Fruit fly (Drosophila melanogaster) whole organism, embryonic: ENCODE data around the gene Mct1.

Source experiments
- Abd-B ChIP-seq: fragments of 200-800 bp; sonication (Bioruptor generic); optimal IDR thresholded peaks from 2 replicates; lab custom pipeline; 2018; ENCODE audit warnings: missing biosample characterization, mild to moderate bottlenecking, missing genetic modification characterization, moderate library complexity
- Adf1 ChIP-seq: fragments of 200-800 bp; sonication (Bioruptor generic); IDR thresholded peaks from 2 replicates; pipeline ENCODE4 v1.3.6; 2022; ENCODE audit warnings: missing biosample characterization, missing genetic modification characterization
- Aef1 ChIP-seq: fragments of 200-800 bp; sonication (Bioruptor generic); IDR thresholded peaks from 3 replicates; pipeline ENCODE4 v1.3.6; 2022; ENCODE audit warnings: missing biosample characterization, missing genetic modification characterization
- Antp ChIP-seq: fragments of 200-800 bp; sonication (Bioruptor generic); optimal IDR thresholded peaks from 3 replicates; lab custom pipeline; 2016; ENCODE audit warnings: missing biosample characterization, missing genetic modification characterization
- CG11398 ChIP-seq: fragments of 200-800 bp; sonication (Bioruptor generic); optimal IDR thresholded peaks from 2 replicates; lab custom pipeline; 2016; ENCODE audit warnings: missing biosample characterization, missing genetic modification characterization
- CG11504 ChIP-seq: fragments of 200-800 bp; sonication (Bioruptor generic); optimal IDR thresholded peaks from 3 replicates; lab custom pipeline; 2019; ENCODE audit warnings: missing biosample characterization, mild to moderate bottlenecking, missing genetic modification characterization, moderate library complexity
- CG12391 ChIP-seq: fragments of 200-800 bp; sonication (Bioruptor generic); optimal IDR thresholded peaks from 3 replicates; lab custom pipeline; 2018; ENCODE audit warnings: missing biosample characterization, mild to moderate bottlenecking, missing genetic modification characterization, moderate library complexity
- CG12744 ChIP-seq: fragments of 200-800 bp; sonication (Bioruptor generic); optimal IDR thresholded peaks from 2 replicates; lab custom pipeline; 2016; ENCODE audit warnings: missing biosample characterization, missing genetic modification characterization
- CG13775 ChIP-seq: fragments of 200-800 bp; sonication (Bioruptor generic); optimal IDR thresholded peaks from 3 replicates; lab custom pipeline; 2017; ENCODE audit warnings: missing biosample characterization, mild to moderate bottlenecking, missing genetic modification characterization
- CG15073 ChIP-seq: fragments of 200-800 bp; sonication (Bioruptor generic); optimal IDR thresholded peaks from 2 replicates; lab custom pipeline; 2016; ENCODE audit warnings: missing biosample characterization, missing genetic modification characterization
- CG17361 ChIP-seq: fragments of 200-800 bp; sonication (Bioruptor generic); IDR thresholded peaks from 3 replicates; pipeline ENCODE4 v1.3.6; 2022; ENCODE audit warnings: missing biosample characterization, missing genetic modification characterization
- CG17385 ChIP-seq: fragments of 200-800 bp; sonication (Bioruptor generic); optimal IDR thresholded peaks from 3 replicates; lab custom pipeline; 2018; ENCODE audit warnings: missing biosample characterization, mild to moderate bottlenecking, missing genetic modification characterization
- CG18599 ChIP-seq: fragments of 200-800 bp; sonication (Bioruptor generic); optimal IDR thresholded peaks from 3 replicates; lab custom pipeline; 2017; ENCODE audit warnings: missing biosample characterization, missing genetic modification characterization, mild to moderate bottlenecking, moderate library complexity, missing genetic modification reagents
- CG2129 ChIP-seq: fragments of 200-800 bp; sonication (Bioruptor generic); IDR thresholded peaks from 2 replicates; pipeline ENCODE4 v1.3.6; 2022; ENCODE audit warnings: missing biosample characterization, missing genetic modification characterization; ENCODE audit not compliant: partially characterized antibody
- CG2712 ChIP-seq: fragments of 200-800 bp; optimal IDR thresholded peaks from 3 replicates; lab custom pipeline; 2019; ENCODE audit warnings: missing biosample characterization, mild to moderate bottlenecking, missing genetic modification characterization, moderate library complexity
- CG30431 ChIP-seq: fragments of 200-800 bp; sonication (Bioruptor generic); optimal IDR thresholded peaks from 2 replicates; lab custom pipeline; 2017; ENCODE audit warnings: missing biosample characterization, missing genetic modification characterization
- CG33213 ChIP-seq: fragments of 200-800 bp; sonication (Bioruptor generic); optimal IDR thresholded peaks from 3 replicates; lab custom pipeline; 2016; ENCODE audit warnings: missing biosample characterization, missing genetic modification characterization
- CG3847 ChIP-seq: fragments of 200-800 bp; sonication (Bioruptor generic); IDR thresholded peaks from 2 replicates; pipeline ENCODE4 v1.3.6; 2022; ENCODE audit warnings: missing biosample characterization, missing genetic modification characterization
- CG4282 ChIP-seq: fragments of 200-800 bp; sonication (Bioruptor generic); optimal IDR thresholded peaks from 2 replicates; lab custom pipeline; 2016; ENCODE audit warnings: missing biosample characterization, missing genetic modification characterization
- CG4707 ChIP-seq: fragments of 200-800 bp; sonication (Bioruptor generic); optimal IDR thresholded peaks from 2 replicates; lab custom pipeline; 2018; ENCODE audit warnings: missing biosample characterization, mild to moderate bottlenecking, missing genetic modification characterization, moderate library complexity
- CG6272 ChIP-seq: fragments of 200-800 bp; sonication (Bioruptor generic); IDR thresholded peaks from 2 replicates; pipeline ENCODE4 v1.3.6; 2022; ENCODE audit warnings: missing biosample characterization, missing genetic modification characterization
- CG6689 ChIP-seq: fragments of 200-800 bp; sonication (Bioruptor generic); IDR thresholded peaks from 2 replicates; pipeline ENCODE4 v1.3.6; 2022; ENCODE audit warnings: missing biosample characterization, missing genetic modification characterization
- Doc3 ChIP-seq: fragments of 200-800 bp; sonication (Bioruptor generic); IDR thresholded peaks from 3 replicates; pipeline ENCODE4 v1.3.6; 2022; ENCODE audit warnings: missing biosample characterization, missing genetic modification characterization; ENCODE audit not compliant: partially characterized antibody
- Drgx ChIP-seq: fragments of 200-800 bp; sonication (Bioruptor generic); IDR thresholded peaks from 2 replicates; pipeline ENCODE4 v1.3.6; 2022; ENCODE audit warnings: missing biosample characterization, missing genetic modification characterization
- GATAe ChIP-seq: fragments of 200-800 bp; sonication (Bioruptor generic); conservative IDR thresholded peaks from 2 replicates; pipeline ENCODE4 v1.3.6; 2022; ENCODE audit warnings: missing biosample characterization, missing genetic modification characterization
- H2.0 ChIP-seq: fragments of 200-800 bp; sonication (Bioruptor generic); IDR thresholded peaks from 2 replicates; pipeline ENCODE4 v1.3.6; 2022; ENCODE audit warnings: missing biosample characterization, missing genetic modification characterization
- HHEX ChIP-seq: fragments of 200-800 bp; sonication (Bioruptor generic); optimal IDR thresholded peaks from 3 replicates; lab custom pipeline; 2017; ENCODE audit warnings: missing biosample characterization, mild to moderate bottlenecking, missing genetic modification characterization, missing genetic modification reagents
- Hr39 ChIP-seq: fragments of >200 bp; optimal IDR thresholded peaks from 2 replicates; lab custom pipeline; 2017
- Mes4 ChIP-seq: fragments of 200-800 bp; sonication (Bioruptor generic); optimal IDR thresholded peaks from 2 replicates; lab custom pipeline; 2016; ENCODE audit warnings: missing biosample characterization, missing genetic modification characterization
- Oaz ChIP-seq: fragments of 200-800 bp; sonication (Bioruptor generic); IDR thresholded peaks from 2 replicates; pipeline ENCODE4 v1.3.6; 2022; ENCODE audit warnings: missing biosample characterization, missing genetic modification characterization
- Optix ChIP-seq: fragments of 200-800 bp; sonication (Bioruptor generic); IDR thresholded peaks from 3 replicates; pipeline ENCODE4 v1.3.6; 2022; ENCODE audit warnings: missing biosample characterization, missing genetic modification characterization
- Scr ChIP-seq: fragments of 200-800 bp; sonication (Bioruptor generic); IDR thresholded peaks from 2 replicates; pipeline ENCODE4 v1.3.6; 2022; ENCODE audit warnings: missing biosample characterization, missing genetic modification characterization; ENCODE audit not compliant: partially characterized antibody
- Xbp1 ChIP-seq: fragments of 200-800 bp; sonication (Bioruptor generic); optimal IDR thresholded peaks from 3 replicates; lab custom pipeline; 2016; ENCODE audit warnings: missing biosample characterization, mild to moderate bottlenecking, missing genetic modification characterization
- ac ChIP-seq: fragments of 200-800 bp; sonication (Bioruptor generic); optimal IDR thresholded peaks from 3 replicates; lab custom pipeline; 2017; ENCODE audit warnings: missing biosample characterization, mild to moderate bottlenecking, missing genetic modification characterization
- bcd ChIP-seq: fragments of 200-800 bp; sonication (Bioruptor generic); optimal IDR thresholded peaks from 2 replicates; lab custom pipeline; 2017; ENCODE audit warnings: missing biosample characterization, mild to moderate bottlenecking, missing genetic modification characterization
- crc ChIP-seq: fragments of 200-800 bp; sonication (Bioruptor generic); optimal IDR thresholded peaks from 2 replicates; lab custom pipeline; 2016; ENCODE audit warnings: missing biosample characterization, missing genetic modification characterization
- crol ChIP-seq: fragments of 200-800 bp; sonication (Bioruptor generic); IDR thresholded peaks from 2 replicates; pipeline ENCODE4 v1.3.6; 2022; ENCODE audit warnings: missing biosample characterization, missing genetic modification characterization
- esg ChIP-seq: fragments of 200-800 bp; sonication (Bioruptor generic); conservative IDR thresholded peaks from 2 replicates; pipeline ENCODE4 v1.3.6; 2022; ENCODE audit warnings: missing biosample characterization, missing genetic modification characterization
- gro ChIP-seq: fragments of 200-800 bp; sonication (Bioruptor generic); optimal IDR thresholded peaks from 2 replicates; lab custom pipeline; 2016; ENCODE audit warnings: missing biosample characterization, missing genetic modification characterization
- her ChIP-seq: fragments of 200-800 bp; sonication (Bioruptor generic); optimal IDR thresholded peaks from 2 replicates; lab custom pipeline; 2016; ENCODE audit warnings: missing biosample characterization, missing genetic modification characterization
- lbe ChIP-seq: fragments of 200-800 bp; sonication (Bioruptor generic); optimal IDR thresholded peaks from 2 replicates; lab custom pipeline; 2016; ENCODE audit warnings: missing biosample characterization, mild to moderate bottlenecking, missing genetic modification characterization
- odd ChIP-seq: fragments of 200-800 bp; sonication (Bioruptor generic); optimal IDR thresholded peaks from 2 replicates; lab custom pipeline; 2017; ENCODE audit warnings: missing biosample characterization, mild to moderate bottlenecking, missing genetic modification characterization
- onecut ChIP-seq: fragments of 200-800 bp; sonication (Bioruptor generic); IDR thresholded peaks from 2 replicates; pipeline ENCODE4 v1.3.6; 2022; ENCODE audit warnings: missing biosample characterization, missing genetic modification characterization
- pzg ChIP-seq: fragments of 200-800 bp; sonication (Bioruptor generic); optimal IDR thresholded peaks from 3 replicates; lab custom pipeline; 2018; ENCODE audit warnings: missing biosample characterization, mild to moderate bottlenecking, missing genetic modification characterization, moderate library complexity
- ranshi ChIP-seq: fragments of 200-800 bp; sonication (Bioruptor generic); IDR thresholded peaks from 2 replicates; pipeline ENCODE4 v1.3.6; 2022; ENCODE audit warnings: missing biosample characterization, missing genetic modification characterization
- repo ChIP-seq: fragments of 200-800 bp; sonication (Bioruptor generic); optimal IDR thresholded peaks from 2 replicates; lab custom pipeline; 2016; ENCODE audit warnings: missing biosample characterization, missing genetic modification characterization
- row ChIP-seq: fragments of 200-800 bp; sonication (Bioruptor generic); IDR thresholded peaks from 3 replicates; pipeline ENCODE4 v1.3.6; 2022; ENCODE audit warnings: missing biosample characterization, missing genetic modification characterization
- sd ChIP-seq: fragments of 200-800 bp; sonication (Bioruptor generic); optimal IDR thresholded peaks from 3 replicates; lab custom pipeline; 2018; ENCODE audit warnings: missing biosample characterization, mild to moderate bottlenecking, missing genetic modification characterization, moderate library complexity
- sug ChIP-seq: fragments of 200-800 bp; optimal IDR thresholded peaks from 2 replicates; lab custom pipeline; 2019; ENCODE audit warnings: missing biosample characterization, mild to moderate bottlenecking, missing genetic modification characterization, moderate library complexity
- unc-4 ChIP-seq: fragments of 200-800 bp; sonication (Bioruptor generic); IDR thresholded peaks from 2 replicates; pipeline ENCODE4 v1.3.6; 2022; ENCODE audit warnings: missing biosample characterization, missing genetic modification characterization; ENCODE audit not compliant: partially characterized antibody
- wek ChIP-seq: fragments of 200-800 bp; sonication (Bioruptor generic); optimal IDR thresholded peaks from 3 replicates; lab custom pipeline; 2018; ENCODE audit warnings: missing biosample characterization, mild to moderate bottlenecking, missing genetic modification characterization, moderate library complexity

The Mct1 gene

DNA sequence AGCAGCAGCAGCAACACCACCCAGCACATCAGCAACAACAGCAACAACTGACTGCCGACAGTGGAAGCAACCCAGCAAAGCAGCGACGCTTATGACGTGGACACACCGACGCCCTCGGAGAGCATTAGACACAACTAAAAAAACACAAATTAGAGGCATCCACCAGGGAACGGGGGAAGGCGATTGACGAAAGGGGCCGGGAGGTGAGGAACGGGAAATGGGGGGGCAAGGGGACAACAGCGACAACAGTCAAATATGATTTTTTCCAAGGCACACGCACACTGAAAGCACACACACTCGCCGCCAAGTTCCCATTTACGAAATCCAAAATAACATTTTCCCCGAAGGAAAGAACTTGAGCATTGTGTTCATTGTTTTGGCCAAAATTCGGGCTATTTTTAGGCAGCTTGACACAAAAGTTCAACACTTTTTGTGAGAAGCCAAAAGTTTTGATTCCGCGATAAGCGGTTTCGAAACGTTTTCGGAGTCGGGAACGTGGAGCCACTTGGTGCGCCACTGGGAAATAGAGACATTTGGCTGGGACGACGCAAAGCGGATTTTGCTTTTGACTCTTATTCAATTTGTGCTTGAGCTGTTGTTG, 19.8 kb downstream of the Mct1 start (continued):
- TF ChIP-seq Hr39 (lab: Kevin White, UChicago) (no peak), CG17385 (GFP tag; lab: Kevin White, UChicago) (no peak), bcd (peak; percentile 13), CG4707 (GFP tag; lab: Kevin White, UChicago) (no peak), CG11398 (GFP tag; lab: Kevin White, UChicago) (no peak), ac (GFP tag; lab: Kevin White, UChicago) (no peak), Abd-B (GFP tag; lab: Kevin White, UChicago) (no peak), CG13775 (no peak), Scr (GFP tag; lab: Robert Waterston, UW) (no peak), Oaz (no peak), pzg (GFP tag; lab: Kevin White, UChicago) (no peak), ranshi (GFP tag; lab: Robert Waterston, UW) (no peak), CG4282 (no peak), CG18599 (GFP tag; lab: Kevin White, UChicago) (peak; percentile 22), repo (GFP tag; lab: Kevin White, UChicago) (no peak), gro (GFP tag; lab: Kevin White, UChicago) (no peak), CG3847 (GFP tag; lab: Robert Waterston, UW) (0 out of 2 replicates have a peak, but pooled peaks have one; percentile 30), sd (tag; lab: Kevin White, UChicago) (no peak), unc-4 (GFP tag; lab: Robert Waterston, UW) (no peak), CG2129 (GFP tag; lab: Robert Waterston, UW) (no peak), H2.0 (no peak), Adf1 (GFP tag; lab: Robert Waterston, UW) (no peak; the same call in 1 of the 2 replicates), Antp (no peak), CG15073 (GFP tag; lab: Kevin White, UChicago) (no peak), CG11504 (peak; percentile 38), CG12744 (GFP tag; lab: Kevin White, UChicago) (no peak), CG2712 (no peak), Doc3 (GFP tag; lab: Robert Waterston, UW) (no peak), Drgx (GFP tag; lab: Robert Waterston, UW) (peak; percentile 58; the same call in 1 of the 2 replicates), CG17361 (GFP tag; lab: Robert Waterston, UW) (0 out of 3 replicates have a peak, but pooled peaks have one; percentile 20), CG6689 (GFP tag; lab: Robert Waterston, UW) (no peak), Optix (GFP tag; lab: Robert Waterston, UW) (no peak), esg (GFP tag; lab: Robert Waterston, UW) (no peak; the same call in 1 of the 2 replicates), sug (tag; lab: Kevin White, UChicago) (no peak), Mes4 (GFP tag; lab: Kevin White, UChicago) (no peak), crol (GFP tag; lab: Robert Waterston, UW) (peak; percentile 91), row (GFP tag; lab: Robert Waterston, UW) (peak; percentile 62), crc (GFP tag; lab: Kevin White, UChicago) (no peak), onecut (GFP tag; lab: Robert Waterston, UW) (no peak), GATAe (GFP tag; lab: Robert Waterston, UW) (no peak), her (GFP tag; lab: Kevin White, UChicago) (no peak), wek (GFP tag; lab: Kevin White, UChicago) (no peak), Xbp1 (GFP tag; lab: Kevin White, UChicago) (no peak), CG12391 (tag; lab: Kevin White, UChicago) (no peak), CG30431 (no peak), Aef1 (GFP tag; lab: Robert Waterston, UW) (peak; percentile 47; the same call in 2 of the 3 replicates), CG33213 (GFP tag; lab: Kevin White, UChicago) (no peak), lbe (GFP tag; lab: Kevin White, UChicago) (no peak), HHEX (GFP tag; lab: Kevin White, UChicago) (no peak), CG6272 (no peak), odd (GFP tag; lab: Kevin White, UChicago) (no peak)
